Fruit fly (Drosophila melanogaster) whole organism: ENCODE results near the gene CG43082.

Experiments
- CG8478 ChIP-seq: fragments of >200 bp; optimal IDR thresholded peaks from 2 replicates; lab custom pipeline; 2018; ENCODE audit warnings: inconsistent platforms
- Dll ChIP-seq: fragments of >200 bp; optimal IDR thresholded peaks from 2 replicates; lab custom pipeline; 2017
- EcR ChIP-seq, 2 experiments: fragments of >200 bp; optimal IDR thresholded peaks; 2 replicates each; lab custom pipeline; 2017; ENCODE audit warnings: missing biosample characterization in 2 of 2, missing genetic modification characterization in 2 of 2, missing genetic modification reagents in 2 of 2
- pan ChIP-seq: fragments of >200 bp; optimal IDR thresholded peaks from 2 replicates; lab custom pipeline; 2017
- psq ChIP-seq: fragments of >200 bp; optimal IDR thresholded peaks from 2 replicates; lab custom pipeline; 2017
- usp ChIP-seq: fragments of >200 bp; optimal IDR thresholded peaks from 2 replicates; lab custom pipeline; 2017; ENCODE audit warnings: missing biosample characterization, missing genetic modification characterization, mixed read lengths

Gene CG43082

dm6 chr3L:15710125-15710524 is 48.5 kb downstream of the CG43082 start:
- TF ChIP-seq CG8478 (lab: Kevin White, UChicago): no peak

- TF ChIP-seq Dll (lab: Kevin White, UChicago) (no peak), usp (GFP tag; lab: Kevin White, UChicago) (no peak), pan (lab: Kevin White, UChicago) (no peak), EcR (GFP tag; optimal IDR thresholded peaks at IDR 0.05; lab: Kevin White, UChicago) (no peak), CG8478 (lab: Kevin White, UChicago) (no peak), psq (no peak)
These were observed 49.5 kb downstream of the CG43082 start for dm6 chr3L:15711164-15711563.
